Fruit fly (Drosophila melanogaster) whole organism, adult: ENCODE measurements around the gene srl.
A peak's percentile ranks its signal among the peaks of the same experiment; 100 is the strongest.

Experiments
- CG11617 ChIP-seq: fragments of 200-800 bp; sonication (Bioruptor generic); optimal IDR thresholded peaks from 2 replicates; lab custom pipeline; 2017; ENCODE audit warnings: mild to moderate bottlenecking, missing biosample characterization, missing genetic modification reagents, missing genetic modification characterization
- CG12768 ChIP-seq: fragments of 200-800 bp; sonication (Bioruptor generic); optimal IDR thresholded peaks from 2 replicates; lab custom pipeline; 2017; ENCODE audit warnings: missing biosample characterization, missing genetic modification characterization, mild to moderate bottlenecking, moderate library complexity, missing genetic modification reagents
- CG14711 ChIP-seq: fragments of 200-800 bp; sonication (Bioruptor generic); optimal IDR thresholded peaks from 2 replicates; lab custom pipeline; 2018; ENCODE audit warnings: missing biosample characterization, mild to moderate bottlenecking, missing genetic modification characterization, moderate library complexity
- CG1620 ChIP-seq: fragments of 200-800 bp; sonication (Bioruptor generic); optimal IDR thresholded peaks from 2 replicates; lab custom pipeline; 2016; ENCODE audit warnings: missing biosample characterization, missing genetic modification characterization
- CG33017 ChIP-seq: fragments of 200-800 bp; sonication (Bioruptor generic); optimal IDR thresholded peaks from 2 replicates; lab custom pipeline; 2018; ENCODE audit warnings: missing biosample characterization, mild to moderate bottlenecking, missing genetic modification characterization, moderate library complexity
- CG5204 ChIP-seq: fragments of 200-800 bp; sonication (Bioruptor generic); optimal IDR thresholded peaks from 2 replicates; lab custom pipeline; 2016; ENCODE audit warnings: missing biosample characterization, missing genetic modification characterization
- CG7045 ChIP-seq: fragments of 200-800 bp; sonication (Bioruptor generic); optimal IDR thresholded peaks from 2 replicates; lab custom pipeline; 2017; ENCODE audit warnings: missing biosample characterization, mild to moderate bottlenecking, missing genetic modification characterization
- CG7101 ChIP-seq: fragments of 200-800 bp; sonication (Bioruptor generic); optimal IDR thresholded peaks from 2 replicates; lab custom pipeline; 2018; ENCODE audit warnings: missing biosample characterization, mild to moderate bottlenecking, missing genetic modification characterization, moderate library complexity
- Clk ChIP-seq: fragments of 200-800 bp; sonication (Bioruptor generic); optimal IDR thresholded peaks from 2 replicates; lab custom pipeline; 2017; ENCODE audit warnings: missing biosample characterization, missing genetic modification characterization
- Crg-1 ChIP-seq: fragments of 200-800 bp; sonication (Bioruptor generic); optimal IDR thresholded peaks from 2 replicates; lab custom pipeline; 2016; ENCODE audit warnings: missing biosample characterization, missing genetic modification characterization
- Hr96 ChIP-seq: fragments of 200-800 bp; sonication (Bioruptor generic); optimal IDR thresholded peaks from 2 replicates; lab custom pipeline; 2016; ENCODE audit warnings: missing biosample characterization, missing genetic modification characterization
- Mnt ChIP-seq: fragments of 200-800 bp; sonication (Bioruptor generic); optimal IDR thresholded peaks from 2 replicates; lab custom pipeline; 2016; ENCODE audit warnings: missing biosample characterization, mild to moderate bottlenecking, missing genetic modification characterization
- bab1 ChIP-seq: fragments of 200-800 bp; sonication (Bioruptor generic); optimal IDR thresholded peaks from 3 replicates; lab custom pipeline; 2019; ENCODE audit warnings: missing biosample characterization, mild to moderate bottlenecking, missing genetic modification characterization, moderate library complexity
- cic ChIP-seq: fragments of 200-800 bp; sonication (Bioruptor generic); optimal IDR thresholded peaks from 2 replicates; lab custom pipeline; 2017; ENCODE audit warnings: missing biosample characterization, mild to moderate bottlenecking, missing genetic modification characterization, moderate library complexity
- cnc ChIP-seq, 2 experiments: fragments of >200 bp; optimal IDR thresholded peaks; 2 replicates each; lab custom pipeline; 2017
- kay ChIP-seq: fragments of 200-800 bp; sonication (Bioruptor generic); peaks from one replicate; lab custom pipeline; 2016; ENCODE audit warnings: missing biosample characterization, missing genetic modification characterization, borderline replicate concordance
- ovo ChIP-seq: fragments of 200-800 bp; sonication (Bioruptor generic); optimal IDR thresholded peaks from 2 replicates; lab custom pipeline; 2016; ENCODE audit warnings: missing biosample characterization, missing genetic modification characterization
- pad ChIP-seq: fragments of 200-800 bp; sonication (Bioruptor generic); optimal IDR thresholded peaks from 3 replicates; lab custom pipeline; 2017; ENCODE audit warnings: missing biosample characterization, missing genetic modification characterization, mild to moderate bottlenecking, moderate library complexity, missing genetic modification reagents
- tj ChIP-seq: fragments of 200-800 bp; sonication (Bioruptor generic); optimal IDR thresholded peaks from 3 replicates; lab custom pipeline; 2017; ENCODE audit warnings: missing biosample characterization, mild to moderate bottlenecking, missing genetic modification characterization, moderate library complexity
- toe ChIP-seq: fragments of 200-800 bp; sonication (Bioruptor generic); optimal IDR thresholded peaks from 2 replicates; lab custom pipeline; 2016; ENCODE audit warnings: missing biosample characterization, missing genetic modification characterization

Gene srl

dm6 chr3R:4428585-4429464 is at the start of gene srl:
srl (minus strand) TSS chr3R:4429335.
- TF ChIP-seq cic (GFP tag; lab: Kevin White, UChicago) = peak; percentile 63
- TF ChIP-seq Mnt (GFP tag; lab: Kevin White, UChicago) = peak; percentile 97
- no peak for TF ChIP-seq pad (GFP tag; lab: Kevin White, UChicago)
- no peak for TF ChIP-seq Clk (GFP tag; lab: Kevin White, UChicago)
- TF ChIP-seq CG14711 = no peak
- TF ChIP-seq CG11617 (GFP tag; lab: Kevin White, UChicago) = peak; percentile 17
- peak; percentile 66 for TF ChIP-seq tj (GFP tag; lab: Kevin White, UChicago)
- peak; percentile 61 for TF ChIP-seq bab1 (GFP tag; lab: Kevin White, UChicago)
- no peak for TF ChIP-seq CG1620 (GFP tag; lab: Kevin White, UChicago)

- TF ChIP-seq toe (peak; percentile 57), CG11617 (GFP tag; lab: Kevin White, UChicago) (peak; percentile 82), kay (peak; percentile 91), CG7101 (tag; lab: Kevin White, UChicago) (peak; percentile 83), CG5204 (GFP tag; lab: Kevin White, UChicago) (peak; percentile 75), Hr96 (GFP tag; lab: Kevin White, UChicago) (peak; percentile 69), CG12768 (GFP tag; lab: Kevin White, UChicago) (peak; percentile 61), CG1620 (GFP tag; lab: Kevin White, UChicago) (peak; percentile 63), bab1 (GFP tag; lab: Kevin White, UChicago) (peak; percentile 84), ovo (GFP tag; lab: Kevin White, UChicago) (peak; percentile 11), pad (GFP tag; lab: Kevin White, UChicago) (peak; percentile 42), Clk (GFP tag; lab: Kevin White, UChicago) (peak; percentile 7), cnc (optimal IDR thresholded peaks at IDR 0.05; lab: Kevin White, UChicago) (no peak), CG7045 (GFP tag; lab: Kevin White, UChicago) (peak; percentile 65), CG14711 (peak; percentile 79), tj (GFP tag; lab: Kevin White, UChicago) (peak; percentile 70), Mnt (GFP tag; lab: Kevin White, UChicago) (peak; percentile 84), Crg-1 (GFP tag; lab: Kevin White, UChicago) (no peak), cic (GFP tag; lab: Kevin White, UChicago) (peak; percentile 56), CG33017 (tag; lab: Kevin White, UChicago) (peak; percentile 76)
Measured at dm6 chr3R:4478220-4479037, 49.3 kb upstream of the srl start.

- TF ChIP-seq kay (peak; percentile 11), pad (GFP tag; lab: Kevin White, UChicago) (peak; percentile 49), CG7045 (GFP tag; lab: Kevin White, UChicago) (no peak)
Measured at dm6 chr3R:4476004-4476403, 46.9 kb upstream of the srl start.

- TF ChIP-seq Crg-1 (GFP tag; lab: Kevin White, UChicago) (no peak), CG12768 (GFP tag; lab: Kevin White, UChicago) (peak; percentile 33)
Measured at dm6 chr3R:4475378-4475777, 46.2 kb upstream of the srl start.

- TF ChIP-seq CG11617 (GFP tag; lab: Kevin White, UChicago) (no peak), Crg-1 (GFP tag; lab: Kevin White, UChicago) (no peak), Clk (GFP tag; lab: Kevin White, UChicago) (no peak), CG1620 (GFP tag; lab: Kevin White, UChicago) (no peak), tj (GFP tag; lab: Kevin White, UChicago) (no peak), toe (no peak), pad (GFP tag; lab: Kevin White, UChicago) (no peak), CG14711 (no peak), CG5204 (GFP tag; lab: Kevin White, UChicago) (no peak), CG7045 (GFP tag; lab: Kevin White, UChicago) (no peak), CG12768 (GFP tag; lab: Kevin White, UChicago) (no peak), ovo (GFP tag; lab: Kevin White, UChicago) (no peak), Mnt (GFP tag; lab: Kevin White, UChicago) (no peak), CG7101 (tag; lab: Kevin White, UChicago) (no peak), cnc (optimal IDR thresholded peaks at IDR 0.05; lab: Kevin White, UChicago) (no peak), CG33017 (tag; lab: Kevin White, UChicago) (no peak), cic (GFP tag; lab: Kevin White, UChicago) (no peak), bab1 (GFP tag; lab: Kevin White, UChicago) (no peak), kay (no peak)
Measured at dm6 chr3R:4472694-4472975, 43.5 kb upstream of the srl start.
